Worm (Caenorhabditis elegans): ENCODE results near the gene C27A2.12.
A peak's percentile ranks its signal among the peaks of the same experiment; 100 is the strongest.

Gene C27A2.12

ce11 chrII:5086143-5086542, 28.2 kb upstream of the C27A2.12 start:
- TF ChIP-seq attf-3 (GFP tag; conservative IDR thresholded peaks at IDR 0.05) = no peak
- TF ChIP-seq madf-3 (GFP tag; IDR thresholded peaks at IDR 0.05) = no peak
- TF ChIP-seq B0261.1 (tag; optimal IDR thresholded peaks at IDR 0.05) = no peak
- TF ChIP-seq zfh-2 (GFP tag; conservative IDR thresholded peaks at IDR 0.05) = no peak
- TF ChIP-seq bed-1 (GFP tag; IDR thresholded peaks at IDR 0.05) = no peak
- TF ChIP-seq F55B11.4 (tag; optimal IDR thresholded peaks at IDR 0.05; ENCODE audit: borderline replicate concordance, insufficient read depth) = no peak
- no peak for TF ChIP-seq lin-54 (GFP tag; optimal IDR thresholded peaks at IDR 0.05)

- TF ChIP-seq him-1 (tag; optimal IDR thresholded peaks at IDR 0.05) (no peak), K11D2.4 (GFP tag; IDR thresholded peaks at IDR 0.05) (no peak), C06A6.2 (GFP tag; conservative IDR thresholded peaks at IDR 0.05) (no peak), dox-1 (GFP tag; IDR thresholded peaks at IDR 0.05) (no peak), unc-62 (GFP tag; optimal IDR thresholded peaks at IDR 0.05) (no peak)
Measured at ce11 chrII:5085450-5085849, 27.5 kb upstream of the C27A2.12 start, which contains the start of gene txt-9. Gene txt-9, plus strand, starts transcription at chrII:5085785.

- no peak for TF ChIP-seq K12H6.12 (tag; optimal IDR thresholded peaks at IDR 0.05)
- TF ChIP-seq fkh-3 (tag; optimal IDR thresholded peaks at IDR 0.05) = no peak
- TF ChIP-seq B0336.3 (GFP tag; IDR thresholded peaks at IDR 0.05) = no peak
- no peak for TF ChIP-seq ztf-18 (tag; optimal IDR thresholded peaks at IDR 0.05)
- no peak for TF ChIP-seq B0035.1 (tag; optimal IDR thresholded peaks at IDR 0.05)
- TF ChIP-seq tbp1 (GFP tag; optimal IDR thresholded peaks at IDR 0.05) = no peak
- TF ChIP-seq lin-40 (tag; optimal IDR thresholded peaks at IDR 0.05) = no peak
- TF ChIP-seq zim-3 (tag; optimal IDR thresholded peaks at IDR 0.05) = no peak
- TF ChIP-seq rpc-1 (optimal IDR thresholded peaks at IDR 0.05) = no peak
- TF ChIP-seq rpc-1 (tag; optimal IDR thresholded peaks at IDR 0.05) = no peak
Measured at ce11 chrII:5084225-5084624, 26.3 kb upstream of the C27A2.12 start.

- TF ChIP-seq egl-18 (GFP tag; IDR thresholded peaks at IDR 0.05) (no peak), ZK185.1 (tag; optimal IDR thresholded peaks at IDR 0.05; ENCODE audit: poor library complexity, severe bottlenecking) (no peak), Y53F4B.3 (GFP tag; IDR thresholded peaks at IDR 0.05) (no peak), let-607 (tag; optimal IDR thresholded peaks at IDR 0.05) (no peak), atf-7 (tag; optimal IDR thresholded peaks at IDR 0.05) (no peak), hsf-1 (GFP tag; IDR thresholded peaks at IDR 0.05) (no peak), lsl-1 (GFP tag; optimal IDR thresholded peaks at IDR 0.05) (no peak), madf-6 (GFP tag; IDR thresholded peaks at IDR 0.05) (no peak), nhr-90 (tag; optimal IDR thresholded peaks at IDR 0.05) (no peak), attf-3 (GFP tag; conservative IDR thresholded peaks at IDR 0.05) (no peak)
Measured at ce11 chrII:5083341-5083740, 25.4 kb upstream of the C27A2.12 start, which contains the start of gene C04G6.4. Gene C04G6.4, minus strand, starts transcription at chrII:5083441.

- TF ChIP-seq snpc-1.1 (tag; optimal IDR thresholded peaks at IDR 0.05; ENCODE audit: insufficient read depth) = no peak
- TF ChIP-seq ztf-28 (GFP tag; IDR thresholded peaks at IDR 0.05) = no peak
- TF ChIP-seq ztf-25 (GFP tag; IDR thresholded peaks at IDR 0.05) = no peak
- no peak for TF ChIP-seq hlh-12 (tag; optimal IDR thresholded peaks at IDR 0.05)
- TF ChIP-seq him-1 (tag; optimal IDR thresholded peaks at IDR 0.05) = peak; percentile 3
- TF ChIP-seq T07F8.4 (tag; optimal IDR thresholded peaks at IDR 0.05) = no peak
- peak; percentile 49 for TF ChIP-seq nhr-80 (tag; optimal IDR thresholded peaks at IDR 0.05)
- no peak for TF ChIP-seq fkh-3 (tag; optimal IDR thresholded peaks at IDR 0.05)
- TF ChIP-seq lin-26 (GFP tag; IDR thresholded peaks at IDR 0.05) = no peak
- no peak for TF ChIP-seq mel-28 (tag; optimal IDR thresholded peaks at IDR 0.05; ENCODE audit: borderline replicate concordance)
- no peak for TF ChIP-seq F10E7.11 (tag; optimal IDR thresholded peaks at IDR 0.05)
- no peak for TF ChIP-seq aptf-2 (GFP tag; conservative IDR thresholded peaks at IDR 0.05)
- TF ChIP-seq hsf-1 (GFP tag; IDR thresholded peaks at IDR 0.05) = no peak
- peak; percentile 33 for TF ChIP-seq lin-40 (tag; optimal IDR thresholded peaks at IDR 0.05)
- peak; percentile 25 for TF ChIP-seq snpc-3.4 (tag; optimal IDR thresholded peaks at IDR 0.05)
- no peak for TF ChIP-seq attf-3 (GFP tag; conservative IDR thresholded peaks at IDR 0.05)
Measured at ce11 chrII:5081124-5081913, 23.4 kb upstream of the C27A2.12 start, which contains the start of gene dsh-2. Gene dsh-2, minus strand, starts transcription at chrII:5081174.
